Worm (Caenorhabditis elegans) whole organism, dauer: ENCODE results near the gene srbc-55.
"Not testable (repeated sequence)": the region's sequence is repeated elsewhere in the genome, so short reads cannot be mapped to it uniquely, and the experiment has no call there.

ENCODE experiments used
- unc-62 ChIP-seq: sonication (generic microtip); optimal IDR thresholded peaks from 2 replicates; lab custom pipeline; 2017; ENCODE audit warnings: missing biosample characterization, missing genetic modification reagents, missing genetic modification characterization

Gene srbc-55

DNA sequence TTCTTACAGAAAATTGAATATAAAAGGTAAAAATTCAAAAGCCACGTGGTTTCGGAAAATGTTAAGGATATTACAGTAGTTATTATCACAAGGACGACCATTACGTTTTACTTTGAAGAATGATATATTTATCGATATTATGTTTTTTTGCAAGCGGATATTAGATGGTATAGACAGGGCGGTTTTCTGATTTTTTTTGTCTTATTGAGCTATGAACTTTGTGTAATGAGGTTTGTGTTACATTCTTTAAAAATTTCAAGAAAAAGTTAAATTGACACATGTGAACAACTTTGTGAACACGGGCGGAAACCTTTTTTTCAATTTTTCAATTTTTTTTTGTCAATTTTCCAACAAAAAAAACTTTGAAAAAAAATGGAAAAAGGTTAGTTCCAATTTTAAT is 4.9 kb downstream of the srbc-55 start, which contains the start of gene srbc-50:
TSS of gene srbc-50 (minus strand) at position 101 of the 400 bp plus-strand sequence.
- no peak for TF ChIP-seq unc-62

DNA sequence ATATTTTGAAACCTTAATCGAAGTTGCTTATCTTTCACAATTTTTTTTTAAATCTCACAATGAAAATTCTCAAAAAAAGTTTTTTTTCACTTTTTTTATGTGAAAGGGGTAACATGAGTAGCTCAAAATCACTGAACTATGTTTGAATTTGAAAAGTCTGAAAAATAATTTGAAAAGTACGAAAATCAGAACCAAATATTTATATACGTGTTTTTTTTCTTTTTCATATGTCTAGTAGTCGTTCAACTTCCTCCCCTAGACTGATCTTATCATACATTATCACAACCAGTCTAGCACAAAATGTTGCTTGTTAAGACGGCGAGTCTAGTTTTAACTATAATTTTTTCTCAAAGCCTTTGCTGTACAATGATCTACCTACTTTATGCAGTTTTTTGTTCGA is 8.4 kb downstream of the srbc-55 start, which contains the start of gene srbc-49:
TSS of gene srbc-49 (plus strand) at position 301 of the 400 bp plus-strand sequence.
- TF ChIP-seq unc-62 = no peak

DNA sequence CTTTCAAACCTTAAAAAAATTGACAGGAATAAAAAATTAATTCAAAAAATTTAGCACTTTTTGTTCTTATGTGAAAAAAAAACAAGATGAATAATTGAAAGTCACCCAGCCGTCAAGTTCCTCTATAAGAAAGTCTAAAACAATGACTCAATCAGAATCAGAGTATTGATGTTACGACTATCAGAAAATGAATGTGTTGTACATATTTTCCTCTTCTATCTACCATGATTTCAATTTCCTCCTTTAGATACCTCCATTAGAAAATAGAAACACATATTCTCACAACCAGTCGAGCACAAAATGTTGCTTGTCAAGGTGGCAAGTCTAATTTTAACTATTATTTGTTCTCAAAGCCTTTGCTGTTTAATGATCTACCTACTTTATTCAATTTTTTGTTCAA is 9.8 kb downstream of the srbc-55 start, which contains the start of gene srbc-48:
TSS of gene srbc-48 (plus strand) at position 301 of the 400 bp plus-strand sequence.
- TF ChIP-seq unc-62 = no peak

- no peak for TF ChIP-seq unc-62
These were observed 12.1 kb downstream of the srbc-55 start, which contains the start of gene abf-3 for ce11 chrV:15817746-15818145. Gene abf-3 (minus strand): TSS chrV:15817846.

- no peak for TF ChIP-seq unc-62
These were observed 13.8 kb downstream of the srbc-55 start, which contains the start of the genes fbxa-69 and F54B8.4 for ce11 chrV:15815962-15816432. Gene fbxa-69 (minus strand): TSS chrV:15815971. Gene F54B8.4 (plus strand): TSS chrV:15816382.

DNA sequence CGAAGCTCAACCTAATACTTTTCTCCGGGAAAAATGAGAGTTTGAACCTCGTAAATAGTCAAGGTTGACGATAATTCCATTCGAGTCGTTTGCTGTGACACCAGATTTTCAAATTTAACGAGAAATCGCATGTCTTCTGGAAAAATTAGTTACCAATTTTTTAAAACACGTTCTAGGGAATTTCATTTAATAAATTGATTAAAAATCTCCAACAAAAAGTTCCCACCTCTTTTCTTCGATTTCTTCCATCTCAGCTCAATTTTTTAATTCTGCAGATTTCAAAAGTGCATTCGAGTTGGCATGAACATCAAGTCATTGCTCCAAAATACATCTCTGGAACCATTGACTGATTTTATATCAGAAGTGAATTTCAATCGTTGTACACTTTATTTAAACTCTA is 17.8 kb downstream of the srbc-55 start, which contains the start of gene nhr-282:
TSS of gene nhr-282 (plus strand) at position 301 of the 400 bp plus-strand sequence.
- not testable (repeated sequence) for TF ChIP-seq unc-62

ce11 chrV:15810446-15810845 is 19.4 kb downstream of the srbc-55 start, which contains the start of gene F54B8.1:
Gene F54B8.1 (plus strand): TSS chrV:15810746.
- TF ChIP-seq unc-62 = no peak

DNA sequence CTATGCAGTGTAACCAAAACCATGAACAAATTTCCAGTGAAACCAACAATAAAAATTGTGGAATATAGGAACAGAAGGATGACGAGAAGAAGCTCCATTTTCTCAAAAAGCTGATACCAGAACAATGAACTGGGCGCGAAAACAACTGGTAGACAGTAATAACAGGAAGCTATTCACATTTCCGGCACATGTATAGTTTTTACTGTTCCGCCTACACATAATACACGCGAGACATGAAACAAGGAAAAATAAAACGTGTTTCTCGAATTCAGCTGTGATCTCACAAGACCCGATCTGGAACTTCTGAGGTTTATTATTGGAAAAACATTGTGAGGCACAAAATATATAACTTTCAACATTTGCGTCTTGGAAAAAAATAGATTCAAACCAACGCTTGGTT is 20.3 kb downstream of the srbc-55 start, which contains the start of gene srsx-36:
TSS of gene srsx-36 (minus strand) at position 101 of the 400 bp plus-strand sequence.
- TF ChIP-seq unc-62 = no peak

DNA sequence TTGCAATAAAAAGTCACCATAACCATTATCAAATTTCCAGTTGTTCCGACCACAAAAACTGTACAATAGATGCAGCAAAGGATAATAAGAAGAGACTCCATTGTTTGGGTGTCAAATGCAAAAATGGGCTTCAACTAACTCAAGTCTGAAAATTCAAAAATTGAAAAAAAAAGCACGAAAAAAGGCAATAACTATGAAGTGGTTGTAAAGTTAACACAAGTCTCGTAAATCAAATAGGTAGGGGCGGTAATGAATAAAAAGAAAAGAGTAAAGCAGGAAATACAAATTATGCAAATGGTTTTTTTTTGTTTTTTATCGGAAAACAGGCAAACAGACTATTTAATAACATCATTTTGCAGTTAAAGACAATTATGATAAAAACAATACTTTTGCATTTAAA is 22.4 kb downstream of the srbc-55 start, which contains the start of gene srsx-38:
TSS of gene srsx-38 (minus strand) at position 101 of the 400 bp plus-strand sequence.
- not testable (repeated sequence) for TF ChIP-seq unc-62

DNA sequence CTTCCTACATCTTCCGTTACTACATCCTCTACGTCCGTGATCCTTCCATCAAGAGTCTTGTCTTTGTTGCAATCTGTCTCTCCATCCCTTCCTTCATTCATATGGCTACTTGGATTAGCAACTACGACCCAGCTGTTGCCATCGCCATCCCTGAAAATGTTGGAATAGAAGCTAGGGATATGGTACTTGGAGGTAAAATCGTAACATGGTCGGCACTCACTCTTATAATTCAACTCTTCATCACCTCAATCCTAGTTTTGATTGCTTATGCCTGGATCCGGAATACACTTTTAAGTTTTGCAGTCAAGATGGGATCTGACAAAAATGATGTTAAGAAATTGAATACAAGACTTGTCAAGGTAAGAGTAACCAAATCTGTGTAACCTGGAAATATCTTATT is 26.1 kb downstream of the srbc-55 start, which contains the start of gene T26E4.18:
TSS of gene T26E4.18 (minus strand) at position 101 of the 400 bp plus-strand sequence.
- TF ChIP-seq unc-62 = not testable (repeated sequence)

DNA sequence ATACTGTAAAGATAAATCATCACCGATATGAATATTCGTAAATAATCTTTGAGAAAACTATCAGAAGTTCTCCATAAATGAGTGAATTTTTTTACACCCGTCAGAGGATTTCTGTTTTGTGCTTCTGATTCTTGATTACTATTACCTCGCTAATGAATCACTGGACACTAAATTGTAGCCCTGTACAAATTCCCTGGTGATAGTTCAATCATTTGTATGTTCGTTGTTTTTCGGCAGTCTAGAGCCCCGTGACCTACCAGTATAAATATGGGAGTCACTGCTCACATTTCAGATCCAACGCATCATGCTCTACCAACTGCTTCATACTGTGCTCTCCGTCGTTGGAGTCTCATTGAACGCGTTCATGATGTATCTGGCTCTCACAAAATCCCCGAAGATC is 26.7 kb downstream of the srbc-55 start, which contains the start of gene srd-27:
TSS of gene srd-27 (plus strand) at position 301 of the 400 bp plus-strand sequence.
- not testable (repeated sequence) for TF ChIP-seq unc-62

DNA sequence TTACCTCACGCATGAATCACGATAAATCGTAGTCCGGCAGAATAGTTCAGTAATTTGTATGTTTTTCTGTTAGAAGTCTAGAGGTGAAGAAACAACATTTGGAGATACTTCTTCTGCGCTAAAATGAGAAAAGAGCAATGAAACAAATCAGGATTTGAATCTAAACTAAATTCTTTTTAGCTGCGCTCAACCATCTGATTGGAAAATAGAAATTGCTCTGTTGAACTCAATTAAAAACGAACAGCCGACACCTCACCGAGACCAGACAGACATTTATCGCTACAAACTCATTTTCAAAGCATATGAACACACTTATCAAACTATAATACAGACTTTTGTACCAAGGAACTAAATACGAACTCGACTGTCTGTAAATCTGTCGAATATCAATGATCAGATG is 27.2 kb downstream of the srbc-55 start, which contains the start of gene T26E4.9:
TSS of gene T26E4.9 (minus strand) at position 101 of the 400 bp plus-strand sequence.
- not testable (repeated sequence) for TF ChIP-seq unc-62

ce11 chrV:15798108-15798507 is 31.7 kb downstream of the srbc-55 start, which contains the start of gene T26E4.10:
Gene T26E4.10 (minus strand): TSS chrV:15798208.
- no peak for TF ChIP-seq unc-62

DNA sequence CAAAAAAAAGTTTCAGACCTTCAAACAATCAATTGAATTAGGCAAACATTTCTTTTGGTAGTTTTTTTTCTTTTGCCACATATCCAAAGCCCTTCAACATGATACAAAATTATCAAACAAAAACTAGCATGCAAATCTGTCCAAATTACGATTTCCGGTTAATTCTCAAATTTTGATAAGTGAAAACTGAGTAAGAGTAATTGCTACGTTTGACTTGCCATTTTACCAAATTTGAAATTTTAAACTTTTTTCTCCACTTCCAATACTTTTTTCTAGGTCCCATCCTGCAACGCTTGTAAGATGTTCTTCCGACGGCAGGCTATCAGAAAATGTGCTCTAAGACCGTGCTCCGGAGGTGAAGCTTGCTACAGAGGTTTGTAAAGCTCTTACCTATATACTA is 33.7 kb downstream of the srbc-55 start, which contains the start of gene nhr-223:
TSS of gene nhr-223 (plus strand) at position 301 of the 400 bp plus-strand sequence.
- TF ChIP-seq unc-62 = no peak

DNA sequence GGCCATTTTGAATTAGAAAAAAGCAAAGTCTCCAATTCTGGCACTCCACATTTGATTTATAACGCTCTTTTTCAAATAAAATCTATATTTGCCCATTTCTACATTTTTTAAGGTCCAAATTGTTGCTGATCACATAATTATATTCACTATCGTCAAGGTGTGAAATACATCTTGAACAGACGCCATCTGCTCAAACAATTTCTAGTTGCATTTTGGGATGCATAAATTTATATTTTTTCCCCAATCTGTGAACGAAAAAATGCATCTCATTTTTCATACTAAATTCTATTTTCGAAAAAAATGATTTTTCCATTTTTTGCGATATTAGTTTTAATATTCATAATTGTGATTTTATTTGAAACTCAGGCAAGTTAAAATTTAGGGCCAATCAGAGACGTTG is 36.5 kb downstream of the srbc-55 start, which contains the start of gene T26E4.7:
TSS of gene T26E4.7 (plus strand) at position 301 of the 400 bp plus-strand sequence.
- TF ChIP-seq unc-62 = no peak

DNA sequence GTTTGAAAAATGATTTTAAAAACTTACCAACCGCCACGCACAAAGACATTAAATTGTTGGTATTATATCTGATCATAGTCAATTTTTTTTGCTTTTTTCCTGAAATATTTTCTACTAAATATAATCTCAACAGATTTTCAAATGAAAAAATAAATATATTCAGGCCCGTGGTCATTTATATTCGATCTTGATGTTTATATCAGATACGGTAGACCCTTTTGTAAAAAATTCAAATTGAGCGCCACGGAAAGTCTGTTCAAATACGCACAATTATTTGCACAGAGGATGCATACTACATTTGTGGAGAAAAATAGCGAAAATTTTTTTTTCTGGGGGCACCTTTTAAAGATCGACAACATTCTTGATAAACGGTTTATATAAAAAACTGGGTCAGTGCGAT is 37.4 kb downstream of the srbc-55 start, which contains the start of gene T26E4.4:
TSS of gene T26E4.4 (minus strand) at position 101 of the 400 bp plus-strand sequence.
- TF ChIP-seq unc-62 = no peak

ce11 chrV:15782494-15782893 is 47.3 kb downstream of the srbc-55 start, which contains the start of gene T26E4.3:
Gene T26E4.3 (plus strand): TSS chrV:15782794.
- TF ChIP-seq unc-62 = no peak
